Worm (Caenorhabditis elegans) whole organism, young adult: ENCODE results near the gene lgc-30.

ENCODE experiments used
- Y67H2A.10 ChIP-seq: fragments of 200-800 bp; sonication (Bioruptor generic); conservative IDR thresholded peaks from 2 replicates; pipeline ENCODE4 v1.3.6; 2022; ENCODE audit warnings: missing genetic modification reagents, missing genetic modification characterization, missing compliant biosample characterization
- lir-1 ChIP-seq: fragments of 200-800 bp; sonication (Bioruptor generic); conservative IDR thresholded peaks from 2 replicates; pipeline ENCODE4 v1.3.6; 2022; ENCODE audit warnings: missing genetic modification reagents, missing genetic modification characterization, missing compliant biosample characterization

DNA sequence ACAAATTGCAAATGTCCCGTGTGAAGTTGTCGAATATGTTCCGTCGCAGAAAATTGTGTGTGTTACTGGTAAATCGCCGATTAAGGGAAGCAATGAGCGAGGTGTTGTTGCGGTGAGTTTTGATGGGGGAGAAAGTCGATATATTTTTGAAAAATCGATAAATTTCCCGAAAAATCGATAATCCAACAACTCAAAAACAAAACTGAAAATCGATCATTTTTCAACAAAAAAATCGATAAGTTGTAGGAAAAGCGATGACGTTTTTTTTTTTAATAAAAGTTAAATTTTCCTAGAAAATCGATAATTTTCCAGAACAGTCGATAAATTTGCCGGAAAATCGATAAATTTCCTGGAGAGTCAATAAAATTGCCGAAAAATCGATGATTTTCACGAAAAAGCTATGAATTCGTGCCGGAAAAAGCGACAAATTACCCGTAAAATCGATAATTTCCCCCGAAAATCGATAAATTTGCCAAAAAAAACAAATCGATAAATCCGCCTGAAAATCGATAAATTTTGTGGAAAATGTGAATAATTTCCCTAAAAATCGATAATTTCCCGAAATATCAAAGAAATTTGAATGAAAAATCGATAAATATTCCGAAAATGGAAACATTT lies 48.2 kb downstream of the lgc-30 start:
- TF ChIP-seq lir-1 (GFP tag; lab: Robert Waterston, UW) (no peak), Y67H2A.10 (no peak)
